Worm (Caenorhabditis elegans): ENCODE measurements around the gene sfxn-2.

DNA sequence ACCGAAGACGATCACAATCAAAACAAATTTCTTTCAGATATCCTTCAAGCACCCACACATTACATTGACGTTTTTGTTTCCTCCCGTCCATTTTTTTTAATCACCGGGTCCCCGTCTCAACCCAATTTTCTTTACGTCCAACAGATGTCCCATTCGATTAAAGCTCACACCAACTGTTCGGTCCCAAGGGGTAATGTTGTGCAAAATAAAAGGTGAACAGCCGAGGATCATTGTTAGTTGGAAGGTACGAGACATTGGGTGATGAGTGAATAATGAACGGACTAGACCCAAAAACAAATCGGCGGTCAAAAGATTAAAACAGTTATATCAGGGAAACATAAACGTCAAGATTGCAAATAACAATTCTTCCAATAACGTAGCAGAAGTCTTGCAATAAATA, 12.7 kb downstream of the sfxn-2 start:
- TF ChIP-seq dpl-1 (GFP tag; optimal IDR thresholded peaks at IDR 0.05) (no peak), unc-130 (tag; optimal IDR thresholded peaks at IDR 0.05) (no peak), dsc-1 (tag; optimal IDR thresholded peaks at IDR 0.05) (no peak)
